Worm (Caenorhabditis elegans): ENCODE data around the gene set-1.

The set-1 gene

ce11 chrIII:6464113-6464571 lies 12.0 kb upstream of the set-1 start:
- TF ChIP-seq unc-62 (GFP tag; optimal IDR thresholded peaks at IDR 0.05): no peak

ce11 chrIII:6463679-6464078 lies 11.5 kb upstream of the set-1 start, which contains the start of gene dlc-1:
Gene dlc-1, minus strand, starts transcription at chrIII:6463779.
- TF ChIP-seq unc-62 (GFP tag; optimal IDR thresholded peaks at IDR 0.05): no peak

- no peak for TF ChIP-seq unc-62 (GFP tag; optimal IDR thresholded peaks at IDR 0.05)
Measured at ce11 chrIII:6462610-6463009, 10.4 kb upstream of the set-1 start, which contains the start of gene T26A5.8. Gene T26A5.8, minus strand, starts transcription at chrIII:6462856.

ce11 chrIII:6459820-6460219 lies 7.6 kb upstream of the set-1 start, which contains the start of gene algn-1:
Gene algn-1, plus strand, starts transcription at chrIII:6460120.
- TF ChIP-seq unc-62 (GFP tag; optimal IDR thresholded peaks at IDR 0.05): no peak

ce11 chrIII:6454183-6454582 lies 2.0 kb upstream of the set-1 start, which contains the start of gene jhdm-1:
Gene jhdm-1, plus strand, starts transcription at chrIII:6454483.
- TF ChIP-seq unc-62 (GFP tag; optimal IDR thresholded peaks at IDR 0.05): no peak

- TF ChIP-seq unc-62 (GFP tag; optimal IDR thresholded peaks at IDR 0.05): no peak
Measured at ce11 chrIII:6453665-6454064, 1.5 kb upstream of the set-1 start.

- TF ChIP-seq unc-62 (GFP tag; optimal IDR thresholded peaks at IDR 0.05): no peak
Measured at ce11 chrIII:6452683-6453082, 505 bp upstream of the set-1 start.

ce11 chrIII:6450596-6450995 lies 1.6 kb downstream of the set-1 start, which contains the start of gene T26A5.6:
Gene T26A5.6, minus strand, starts transcription at chrIII:6450696.
- no peak for TF ChIP-seq unc-62 (GFP tag; optimal IDR thresholded peaks at IDR 0.05)

ce11 chrIII:6449854-6450253 lies 2.3 kb downstream of the set-1 start:
- TF ChIP-seq unc-62 (GFP tag; optimal IDR thresholded peaks at IDR 0.05): no peak

ce11 chrIII:6447521-6447920 lies 4.7 kb downstream of the set-1 start:
- TF ChIP-seq unc-62 (GFP tag; optimal IDR thresholded peaks at IDR 0.05): no peak

ce11 chrIII:6446807-6447206 lies 5.4 kb downstream of the set-1 start, which contains the start of gene let-721:
Gene let-721, minus strand, starts transcription at chrIII:6446907.
- no peak for TF ChIP-seq unc-62 (GFP tag; optimal IDR thresholded peaks at IDR 0.05)

ce11 chrIII:6444335-6444734 lies 7.8 kb downstream of the set-1 start, which contains the start of gene C05D11.13:
Gene C05D11.13, minus strand, starts transcription at chrIII:6444586.
- TF ChIP-seq unc-62 (GFP tag; optimal IDR thresholded peaks at IDR 0.05): no peak

ce11 chrIII:6442305-6443125 lies 9.7 kb downstream of the set-1 start, which contains the start of gene mel-32:
Gene mel-32, minus strand, starts transcription at chrIII:6443000.
- no peak for TF ChIP-seq unc-62 (GFP tag; optimal IDR thresholded peaks at IDR 0.05)

- TF ChIP-seq unc-62 (GFP tag; optimal IDR thresholded peaks at IDR 0.05): no peak
Measured at ce11 chrIII:6439854-6440253, 12.3 kb downstream of the set-1 start.

- no peak for TF ChIP-seq unc-62 (GFP tag; optimal IDR thresholded peaks at IDR 0.05)
Measured at ce11 chrIII:6436308-6436707, 15.9 kb downstream of the set-1 start, which contains the start of gene C05D11.1. Gene C05D11.1, plus strand, starts transcription at chrIII:6436608.

ce11 chrIII:6432939-6433338 lies 19.2 kb downstream of the set-1 start, which contains the start of gene vps-16:
Gene vps-16, plus strand, starts transcription at chrIII:6433239.
- no peak for TF ChIP-seq unc-62 (GFP tag; optimal IDR thresholded peaks at IDR 0.05)

ce11 chrIII:6431766-6432228 lies 20.4 kb downstream of the set-1 start, which contains the start of the genes mrps-17 and txdc-9:
Gene mrps-17, minus strand, starts transcription at chrIII:6431798.
Gene txdc-9, plus strand, starts transcription at chrIII:6432178.
- no peak for TF ChIP-seq unc-62 (GFP tag; optimal IDR thresholded peaks at IDR 0.05)
